Worm (Caenorhabditis elegans): ENCODE measurements around the gene btb-18.

DNA sequence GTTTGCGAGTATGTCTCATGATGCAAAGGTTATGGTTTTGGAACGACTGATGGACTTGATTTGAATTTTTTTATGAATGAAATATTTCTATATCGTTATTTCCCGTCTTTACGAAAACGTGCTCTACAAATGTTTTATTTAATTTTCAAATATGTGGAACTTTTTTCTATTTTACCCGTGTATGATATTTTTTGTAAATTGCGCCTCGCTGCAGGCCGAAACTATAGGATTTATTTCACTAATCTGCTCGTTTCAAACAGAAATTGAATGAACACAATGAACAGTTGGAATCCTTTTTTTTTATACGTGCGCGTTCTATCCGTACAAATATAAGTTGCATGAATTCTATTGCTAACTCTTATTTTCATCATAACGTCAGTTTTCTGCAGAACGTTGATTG lies at the start of gene btb-18:
- TF ChIP-seq W03F9.2 (tag; optimal IDR thresholded peaks at IDR 0.05) (no peak), him-1 (tag; optimal IDR thresholded peaks at IDR 0.05) (no peak)
